Fruit fly (Drosophila melanogaster): ENCODE results near the gene Jig.

DNA sequence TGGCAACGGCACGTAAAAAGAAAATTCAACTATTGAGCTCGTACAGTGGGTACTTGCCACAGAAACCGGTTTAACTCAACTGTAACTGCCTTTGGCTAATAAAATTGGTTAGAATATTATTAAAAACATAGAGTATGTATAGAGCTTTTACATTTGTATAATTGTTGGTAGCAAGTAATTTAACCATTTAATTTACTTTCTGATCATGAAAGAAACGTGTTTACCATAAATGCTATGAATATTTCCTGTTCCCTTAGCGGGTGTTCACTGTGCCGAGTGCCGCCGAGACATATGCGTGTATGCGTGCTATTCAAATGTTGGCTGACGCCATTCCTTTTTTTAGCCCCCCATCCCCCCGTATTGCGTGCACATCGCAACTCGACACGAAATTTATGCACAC, 12.0 kb upstream of the Jig start:
- no peak for TF ChIP-seq ttk (optimal IDR thresholded peaks at IDR 0.05)
- no peak for TF ChIP-seq Myc (optimal IDR thresholded peaks at IDR 0.05)
- TF ChIP-seq Sin3A (optimal IDR thresholded peaks at IDR 0.05) = no peak
- no peak for TF ChIP-seq h (optimal IDR thresholded peaks at IDR 0.05)

All from Kc167 (cell line).